Fruit fly (Drosophila melanogaster) whole organism, embryonic: ENCODE results near the gene CG17959.

Experiments
- Aef1 ChIP-seq: fragments of 200-800 bp; sonication (Bioruptor generic); IDR thresholded peaks from 3 replicates; pipeline ENCODE4 v1.3.6; 2022; ENCODE audit warnings: missing biosample characterization, missing genetic modification characterization
- Antp ChIP-seq: fragments of 200-800 bp; sonication (Bioruptor generic); optimal IDR thresholded peaks from 3 replicates; lab custom pipeline; 2016; ENCODE audit warnings: missing biosample characterization, missing genetic modification characterization
- Bgb ChIP-seq: fragments of 200-800 bp; sonication (Bioruptor generic); IDR thresholded peaks from 2 replicates; pipeline ENCODE4 v1.3.6; 2022; ENCODE audit warnings: missing biosample characterization, missing genetic modification characterization; ENCODE audit not compliant: partially characterized antibody
- CG10267 ChIP-seq: fragments of 200-800 bp; sonication (Bioruptor generic); optimal IDR thresholded peaks from 2 replicates; lab custom pipeline; 2018; ENCODE audit warnings: missing biosample characterization, mild to moderate bottlenecking, missing genetic modification characterization, moderate library complexity
- CG10274 ChIP-seq: fragments of 200-800 bp; sonication (Bioruptor generic); optimal IDR thresholded peaks from 3 replicates; lab custom pipeline; 2017; ENCODE audit warnings: missing biosample characterization, mild to moderate bottlenecking, missing genetic modification characterization
- CG10321 ChIP-seq: fragments of 200-800 bp; sonication (Bioruptor generic); IDR thresholded peaks from 2 replicates; pipeline ENCODE4 v1.3.6; 2022; ENCODE audit warnings: missing biosample characterization, missing genetic modification characterization
- CG10366 ChIP-seq: fragments of 200-800 bp; sonication (Bioruptor generic); IDR thresholded peaks from 2 replicates; pipeline ENCODE4 v1.3.6; 2022; ENCODE audit warnings: missing biosample characterization, missing genetic modification characterization
- CG10543 ChIP-seq: fragments of 200-800 bp; sonication (Bioruptor generic); optimal IDR thresholded peaks from 3 replicates; lab custom pipeline; 2017; ENCODE audit warnings: missing biosample characterization, mild to moderate bottlenecking, missing genetic modification characterization, moderate library complexity
- CG10959 ChIP-seq: fragments of 200-800 bp; sonication (Bioruptor generic); IDR thresholded peaks from 2 replicates; pipeline ENCODE4 v1.3.6; 2022; ENCODE audit warnings: missing biosample characterization, missing genetic modification characterization
- CG10979 ChIP-seq: fragments of 200-800 bp; sonication (Bioruptor generic); optimal IDR thresholded peaks from 2 replicates; lab custom pipeline; 2018; ENCODE audit warnings: missing biosample characterization, mild to moderate bottlenecking, missing genetic modification characterization, moderate library complexity
- CG1233 ChIP-seq: fragments of 200-800 bp; sonication (Bioruptor generic); optimal IDR thresholded peaks from 4 replicates; lab custom pipeline; 2018; ENCODE audit warnings: missing biosample characterization, mild to moderate bottlenecking, missing genetic modification characterization
- CG12391 ChIP-seq: fragments of 200-800 bp; sonication (Bioruptor generic); optimal IDR thresholded peaks from 3 replicates; lab custom pipeline; 2018; ENCODE audit warnings: missing biosample characterization, mild to moderate bottlenecking, missing genetic modification characterization, moderate library complexity
- CG13775 ChIP-seq: fragments of 200-800 bp; sonication (Bioruptor generic); optimal IDR thresholded peaks from 3 replicates; lab custom pipeline; 2017; ENCODE audit warnings: missing biosample characterization, mild to moderate bottlenecking, missing genetic modification characterization
- CG13894 ChIP-seq: fragments of 200-800 bp; sonication (Bioruptor generic); optimal IDR thresholded peaks from 3 replicates; lab custom pipeline; 2018; ENCODE audit warnings: missing biosample characterization, mild to moderate bottlenecking, missing genetic modification characterization, moderate library complexity
- CG15479 ChIP-seq: fragments of 200-800 bp; sonication (Bioruptor generic); optimal IDR thresholded peaks from 3 replicates; lab custom pipeline; 2019; ENCODE audit warnings: missing biosample characterization, mild to moderate bottlenecking, missing genetic modification characterization, moderate library complexity
- CG17361 ChIP-seq: fragments of 200-800 bp; sonication (Bioruptor generic); IDR thresholded peaks from 3 replicates; pipeline ENCODE4 v1.3.6; 2022; ENCODE audit warnings: missing biosample characterization, missing genetic modification characterization
- CG18011 ChIP-seq: fragments of 200-800 bp; sonication (Bioruptor generic); optimal IDR thresholded peaks from 2 replicates; lab custom pipeline; 2017; ENCODE audit warnings: missing biosample characterization, missing genetic modification characterization, mild to moderate bottlenecking, moderate library complexity, missing genotype
- CG18599 ChIP-seq: fragments of 200-800 bp; sonication (Bioruptor generic); optimal IDR thresholded peaks from 3 replicates; lab custom pipeline; 2017; ENCODE audit warnings: missing biosample characterization, missing genetic modification characterization, mild to moderate bottlenecking, moderate library complexity, missing genetic modification reagents
- CG2712 ChIP-seq: fragments of 200-800 bp; optimal IDR thresholded peaks from 3 replicates; lab custom pipeline; 2019; ENCODE audit warnings: missing biosample characterization, mild to moderate bottlenecking, missing genetic modification characterization, moderate library complexity
- CG3838 ChIP-seq: fragments of 200-800 bp; sonication (Bioruptor generic); optimal IDR thresholded peaks from 3 replicates; lab custom pipeline; 2016; ENCODE audit warnings: missing biosample characterization, missing genetic modification characterization
- CG8388 ChIP-seq: fragments of 200-800 bp; sonication (Bioruptor generic); optimal IDR thresholded peaks from 2 replicates; lab custom pipeline; 2019; ENCODE audit warnings: missing biosample characterization, mild to moderate bottlenecking, missing genetic modification characterization, moderate library complexity
- Eip74EF ChIP-seq, 2 experiments: fragments of 200-800 bp in 1 of 2; fragments of >200 bp in 1 of 2; sonication (Bioruptor generic) in 1 of 2; optimal IDR thresholded peaks; 2 replicates each; lab custom pipeline; 2017 to 2019; ENCODE audit warnings: missing biosample characterization in 2 of 2, missing genetic modification characterization in 2 of 2, mild to moderate bottlenecking in 1 of 2, moderate library complexity in 1 of 2
- Fer2 ChIP-seq: fragments of 200-800 bp; sonication (Bioruptor generic); optimal IDR thresholded peaks from 2 replicates; lab custom pipeline; 2018; ENCODE audit warnings: missing biosample characterization, mild to moderate bottlenecking, missing genetic modification characterization, moderate library complexity
- Mes4 ChIP-seq: fragments of 200-800 bp; sonication (Bioruptor generic); optimal IDR thresholded peaks from 2 replicates; lab custom pipeline; 2016; ENCODE audit warnings: missing biosample characterization, missing genetic modification characterization
- Myb ChIP-seq: fragments of 200-800 bp; sonication (Bioruptor generic); optimal IDR thresholded peaks from 2 replicates; lab custom pipeline; 2016; ENCODE audit warnings: missing biosample characterization, missing genetic modification characterization
- NC2α ChIP-seq: fragments of 200-800 bp; sonication (Bioruptor generic); optimal IDR thresholded peaks from 2 replicates; lab custom pipeline; 2016; ENCODE audit warnings: missing biosample characterization, missing genetic modification characterization
- NfI ChIP-seq: fragments of 200-800 bp; sonication (Bioruptor generic); optimal IDR thresholded peaks from 3 replicates; lab custom pipeline; 2018; ENCODE audit warnings: missing biosample characterization, mild to moderate bottlenecking, missing genetic modification characterization, moderate library complexity
- Oli ChIP-seq: fragments of 200-800 bp; sonication (Bioruptor generic); optimal IDR thresholded peaks from 2 replicates; lab custom pipeline; 2018; ENCODE audit warnings: missing biosample characterization, mild to moderate bottlenecking, missing genetic modification characterization, moderate library complexity
- Ptx1 ChIP-seq: fragments of 200-800 bp; sonication (Bioruptor generic); IDR thresholded peaks from 2 replicates; pipeline ENCODE4 v1.3.6; 2022; ENCODE audit warnings: missing biosample characterization, missing genetic modification characterization
- Rfx ChIP-seq: fragments of 200-800 bp; sonication (Bioruptor generic); IDR thresholded peaks from 2 replicates; pipeline ENCODE4 v1.3.6; 2022; ENCODE audit warnings: missing biosample characterization, missing genetic modification characterization
- Sry-δ ChIP-seq: fragments of 200-800 bp; sonication (Bioruptor generic); optimal IDR thresholded peaks from 2 replicates; lab custom pipeline; 2016; ENCODE audit warnings: missing biosample characterization, missing genetic modification characterization
- YL-1 ChIP-seq: fragments of 200-800 bp; sonication (Bioruptor generic); optimal IDR thresholded peaks from 3 replicates; lab custom pipeline; 2017; ENCODE audit warnings: missing biosample characterization, mild to moderate bottlenecking, missing genetic modification characterization
- ab ChIP-seq: fragments of 200-800 bp; sonication (Bioruptor generic); optimal IDR thresholded peaks from 2 replicates; lab custom pipeline; 2016; ENCODE audit warnings: missing biosample characterization, missing genetic modification characterization
- abd-A ChIP-seq: fragments of 200-800 bp; sonication (Bioruptor generic); optimal IDR thresholded peaks from 3 replicates; lab custom pipeline; 2019; ENCODE audit warnings: missing biosample characterization, mild to moderate bottlenecking, missing genetic modification characterization, moderate library complexity
- ac ChIP-seq: fragments of 200-800 bp; sonication (Bioruptor generic); optimal IDR thresholded peaks from 3 replicates; lab custom pipeline; 2017; ENCODE audit warnings: missing biosample characterization, mild to moderate bottlenecking, missing genetic modification characterization
- ap ChIP-seq: fragments of 200-800 bp; sonication (Bioruptor generic); IDR thresholded peaks from 2 replicates; pipeline ENCODE4 v1.3.6; 2022; ENCODE audit warnings: missing biosample characterization, missing genetic modification characterization
- croc ChIP-seq: fragments of 200-800 bp; sonication (Bioruptor generic); conservative IDR thresholded peaks from 3 replicates; pipeline ENCODE4 v1.3.6; 2022; ENCODE audit warnings: missing biosample characterization, missing genetic modification characterization
- ems ChIP-seq: fragments of 200-800 bp; sonication (Bioruptor generic); optimal IDR thresholded peaks from 3 replicates; lab custom pipeline; 2016; ENCODE audit warnings: missing biosample characterization, missing genetic modification characterization
- eyg ChIP-seq: fragments of 200-800 bp; sonication (Bioruptor generic); optimal IDR thresholded peaks from 3 replicates; lab custom pipeline; 2016; ENCODE audit warnings: missing biosample characterization, missing genetic modification characterization
- gcm ChIP-seq: fragments of 200-800 bp; sonication (Bioruptor generic); optimal IDR thresholded peaks from 2 replicates; lab custom pipeline; 2019; ENCODE audit warnings: missing biosample characterization, mild to moderate bottlenecking, missing genetic modification characterization, moderate library complexity
- grn ChIP-seq: fragments of 200-800 bp; sonication (Bioruptor generic); optimal IDR thresholded peaks from 3 replicates; lab custom pipeline; 2017; ENCODE audit warnings: missing biosample characterization, missing genetic modification characterization
- jigr1 ChIP-seq: fragments of 200-800 bp; sonication (Bioruptor generic); IDR thresholded peaks from 3 replicates; pipeline ENCODE4 v1.3.6; 2022; ENCODE audit warnings: missing biosample characterization, missing genetic modification characterization
- kay ChIP-seq: fragments of 200-800 bp; sonication (Bioruptor generic); optimal IDR thresholded peaks from 2 replicates; lab custom pipeline; 2016; ENCODE audit warnings: missing biosample characterization, missing genetic modification characterization
- luna ChIP-seq: fragments of 200-800 bp; sonication (Bioruptor generic); optimal IDR thresholded peaks from 2 replicates; lab custom pipeline; 2016; ENCODE audit warnings: missing biosample characterization, missing genetic modification characterization
- mld ChIP-seq: fragments of 200-800 bp; sonication (Bioruptor generic); IDR thresholded peaks from 3 replicates; pipeline ENCODE4 v1.3.6; 2022; ENCODE audit warnings: missing biosample characterization, missing genetic modification characterization; ENCODE audit not compliant: partially characterized antibody
- onecut ChIP-seq: fragments of 200-800 bp; sonication (Bioruptor generic); IDR thresholded peaks from 2 replicates; pipeline ENCODE4 v1.3.6; 2022; ENCODE audit warnings: missing biosample characterization, missing genetic modification characterization
- otp ChIP-seq: fragments of 200-800 bp; sonication (Bioruptor generic); IDR thresholded peaks from 3 replicates; pipeline ENCODE4, ENCODE4 v1.3.6; 2022; ENCODE audit warnings: missing biosample characterization, missing genetic modification characterization
- slp2 ChIP-seq: fragments of 200-800 bp; sonication (Bioruptor generic); optimal IDR thresholded peaks from 2 replicates; lab custom pipeline; 2016; ENCODE audit warnings: missing biosample characterization, missing genetic modification characterization
- so ChIP-seq: fragments of 200-800 bp; sonication (Bioruptor generic); IDR thresholded peaks from 3 replicates; pipeline ENCODE4 v1.3.6; 2022; ENCODE audit warnings: missing biosample characterization, missing genetic modification characterization
- tio ChIP-seq: fragments of 200-800 bp; sonication (Bioruptor generic); optimal IDR thresholded peaks from 2 replicates; lab custom pipeline; 2017; ENCODE audit warnings: missing biosample characterization, missing genetic modification characterization, inconsistent platforms
- vvl ChIP-seq: fragments of 200-800 bp; sonication (Bioruptor generic); IDR thresholded peaks from 2 replicates; pipeline ENCODE4 v1.3.6; 2022; ENCODE audit warnings: missing biosample characterization, missing genetic modification characterization

Gene CG17959

dm6 chrX:2919742-2920141 is 27.2 kb upstream of the CG17959 start, which contains the start of gene CG3588 (continued):
- TF ChIP-seq jigr1 (GFP tag; lab: Robert Waterston, UW): no peak
- peak; percentile 94 for TF ChIP-seq Rfx
- no peak for TF ChIP-seq Bgb
- no peak for TF ChIP-seq Sry-δ
- no peak for TF ChIP-seq YL-1 (GFP tag; lab: Kevin White, UChicago)
- no peak for TF ChIP-seq CG10543 (GFP tag; lab: Kevin White, UChicago)
- peak; percentile 40 for TF ChIP-seq CG10979 (tag; lab: Kevin White, UChicago)
- TF ChIP-seq CG10274 (GFP tag; lab: Kevin White, UChicago): peak; percentile 32
- TF ChIP-seq ac (GFP tag; lab: Kevin White, UChicago): no peak
- TF ChIP-seq Myb: peak; percentile 58
- peak; percentile 58 for TF ChIP-seq CG12391 (tag; lab: Kevin White, UChicago)
- peak; percentile 52 for TF ChIP-seq CG2712 (tag; lab: Kevin White, UChicago)
- peak; percentile 73; the same call in 1 of the 2 replicates for TF ChIP-seq vvl
- TF ChIP-seq Eip74EF (GFP tag; optimal IDR thresholded peaks at IDR 0.05; lab: Kevin White, UChicago): no peak
- peak; percentile 21 for TF ChIP-seq NC2α
- TF ChIP-seq CG3838: peak; percentile 21
- no peak for TF ChIP-seq ab (GFP tag; lab: Kevin White, UChicago)
- TF ChIP-seq CG15479 (GFP tag; lab: Kevin White, UChicago): no peak
- TF ChIP-seq CG17361 (GFP tag; lab: Robert Waterston, UW): peak; percentile 49; the same call in 2 of the 3 replicates
- TF ChIP-seq luna (GFP tag; lab: Kevin White, UChicago): no peak
- TF ChIP-seq eyg (GFP tag; lab: Kevin White, UChicago): peak; percentile 55
- TF ChIP-seq Mes4: no peak
- peak; percentile 59; the same call in 1 of the 2 replicates for TF ChIP-seq ap
- TF ChIP-seq Aef1 (GFP tag; lab: Robert Waterston, UW): peak; percentile 80
- TF ChIP-seq CG8388 (GFP tag; lab: Kevin White, UChicago): peak; percentile 35
- peak; percentile 47 for TF ChIP-seq tio (GFP tag; lab: Kevin White, UChicago)
- 0 out of 2 replicates have a peak, but pooled peaks have one; percentile 19 for TF ChIP-seq CG10959
- peak; percentile 31 for TF ChIP-seq abd-A
- TF ChIP-seq croc (GFP tag; lab: Robert Waterston, UW): peak; percentile 38; the same call in 2 of the 3 replicates
- peak; percentile 81 for TF ChIP-seq NfI (GFP tag; lab: Kevin White, UChicago)
- TF ChIP-seq CG13775 (GFP tag; lab: Kevin White, UChicago): peak; percentile 50
- TF ChIP-seq CG10366 (GFP tag; lab: Robert Waterston, UW): peak; percentile 76
- TF ChIP-seq otp (GFP tag; lab: Robert Waterston, UW): peak; percentile 51; the same call in 1 of the 3 replicates
- TF ChIP-seq slp2 (GFP tag; lab: Kevin White, UChicago): peak; percentile 55
- no peak for TF ChIP-seq so (GFP tag; lab: Robert Waterston, UW)
- no peak for TF ChIP-seq grn (GFP tag; lab: Kevin White, UChicago)
- TF ChIP-seq CG10267 (tag; lab: Kevin White, UChicago): peak; percentile 41
- TF ChIP-seq kay: no peak
- peak; percentile 56; the same call in 1 of the 2 replicates for TF ChIP-seq onecut (GFP tag; lab: Robert Waterston, UW)
- no peak for TF ChIP-seq mld
- TF ChIP-seq Fer2 (tag; lab: Kevin White, UChicago): peak; percentile 41
- TF ChIP-seq CG18599 (GFP tag; lab: Kevin White, UChicago): peak; percentile 78
- peak; percentile 59 for TF ChIP-seq CG1233 (GFP tag; lab: Kevin White, UChicago)
- TF ChIP-seq CG10321: no peak
- peak; percentile 79 for TF ChIP-seq CG13894 (tag; lab: Kevin White, UChicago)
- peak; percentile 46 for TF ChIP-seq CG18011 (GFP tag; lab: Kevin White, UChicago)
- peak; percentile 65 for TF ChIP-seq Oli
- no peak for TF ChIP-seq gcm (GFP tag; lab: Kevin White, UChicago)
- TF ChIP-seq ems (GFP tag; lab: Kevin White, UChicago): peak; percentile 67
- TF ChIP-seq Ptx1 (GFP tag; lab: Robert Waterston, UW): peak; percentile 77
- no peak for TF ChIP-seq Antp (GFP tag; lab: Kevin White, UChicago)
